Worm (Caenorhabditis elegans): ENCODE data around the gene nhr-115.

- no peak for TF ChIP-seq flt-1 (GFP tag; IDR thresholded peaks at IDR 0.05)
- no peak for TF ChIP-seq ztf-29 (GFP tag; IDR thresholded peaks at IDR 0.05)
- no peak for TF ChIP-seq med-1 (GFP tag; optimal IDR thresholded peaks at IDR 0.05; ENCODE audit: insufficient read depth)
- no peak for TF ChIP-seq ref-1 (GFP tag; conservative IDR thresholded peaks at IDR 0.05)
- no peak for TF ChIP-seq tab-1 (GFP tag; IDR thresholded peaks at IDR 0.05)
- no peak for TF ChIP-seq T22C8.4 (GFP tag; IDR thresholded peaks at IDR 0.05)
- no peak for TF ChIP-seq ztf-23 (GFP tag; IDR thresholded peaks at IDR 0.05)
- TF ChIP-seq cog-1 (tag; optimal IDR thresholded peaks at IDR 0.05), result no peak
- TF ChIP-seq klf-2 (GFP tag; conservative IDR thresholded peaks at IDR 0.05), result no peak
Measured at ce11 chrV:2271750-2272149, 20.6 kb upstream of the nhr-115 start, which contains the start of gene Y5H2A.1.
